Fruit fly (Drosophila melanogaster) whole organism: Measurements from ENCODE around the gene Hip14.

Source experiments
- CG8478 ChIP-seq: fragments of >200 bp; optimal IDR thresholded peaks from 2 replicates; lab custom pipeline; 2018; ENCODE audit warnings: inconsistent platforms
- Dll ChIP-seq: fragments of >200 bp; optimal IDR thresholded peaks from 2 replicates; lab custom pipeline; 2017
- EcR ChIP-seq, 2 experiments: fragments of >200 bp; optimal IDR thresholded peaks; 2 replicates each; lab custom pipeline; 2017; ENCODE audit warnings: missing biosample characterization in 2 of 2, missing genetic modification characterization in 2 of 2, missing genetic modification reagents in 2 of 2
- pan ChIP-seq: fragments of >200 bp; optimal IDR thresholded peaks from 2 replicates; lab custom pipeline; 2017
- psq ChIP-seq: fragments of >200 bp; optimal IDR thresholded peaks from 2 replicates; lab custom pipeline; 2017
- usp ChIP-seq: fragments of >200 bp; optimal IDR thresholded peaks from 2 replicates; lab custom pipeline; 2017; ENCODE audit warnings: missing biosample characterization, missing genetic modification characterization, mixed read lengths

Hip14 gene

DNA sequence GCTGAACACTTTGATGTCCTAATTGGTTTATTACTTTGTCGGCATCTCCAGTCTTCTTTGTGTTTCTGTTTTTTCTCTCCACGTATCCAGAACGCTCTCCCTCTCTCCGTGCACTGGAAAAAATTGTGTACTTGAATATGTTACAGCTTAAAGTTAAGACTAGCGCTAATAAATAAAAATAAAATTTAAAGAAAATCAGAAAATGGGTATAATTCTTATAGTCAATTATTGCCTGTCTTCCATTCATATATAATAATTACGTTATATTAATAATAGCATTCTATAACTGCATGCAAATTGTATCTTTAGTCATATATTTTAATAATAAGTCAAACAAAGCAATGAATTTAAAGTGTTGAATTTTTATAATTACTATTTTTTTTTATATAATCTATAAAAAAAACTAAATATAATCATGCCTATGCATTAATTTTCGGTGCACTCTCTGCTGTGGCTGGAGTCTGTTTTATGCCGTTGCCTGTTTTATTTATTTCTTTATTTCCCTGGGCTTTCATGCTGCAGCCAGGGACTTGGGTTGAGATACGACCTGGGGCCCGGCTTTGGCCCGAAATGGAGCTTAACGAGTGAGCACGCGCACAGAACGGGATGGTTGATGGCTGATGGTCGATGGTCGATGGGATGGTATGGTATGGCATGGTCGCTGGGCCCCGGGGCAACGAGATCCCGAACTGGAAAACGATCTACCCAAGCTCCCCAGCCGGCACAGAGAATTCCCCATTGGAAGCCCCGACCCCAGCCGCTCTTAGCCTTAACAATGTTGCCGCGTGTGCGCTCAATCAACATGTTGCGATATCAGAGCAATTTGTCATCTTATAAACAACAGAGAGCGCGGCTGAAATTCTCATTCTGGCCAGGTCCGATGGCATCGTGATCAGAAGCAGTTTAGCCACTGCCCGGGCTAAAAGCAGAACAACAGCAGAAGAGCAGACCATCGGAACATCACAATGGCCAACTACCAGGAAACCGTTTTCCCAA, 28.0 kb downstream of the Hip14 start:
- TF ChIP-seq EcR (GFP tag; optimal IDR thresholded peaks at IDR 0.05; lab: Kevin White, UChicago): no peak
- no peak for TF ChIP-seq psq
- TF ChIP-seq Dll (lab: Kevin White, UChicago): no peak
- TF ChIP-seq CG8478 (lab: Kevin White, UChicago): no peak
- no peak for TF ChIP-seq usp (GFP tag; lab: Kevin White, UChicago)
- TF ChIP-seq pan (lab: Kevin White, UChicago): no peak

DNA sequence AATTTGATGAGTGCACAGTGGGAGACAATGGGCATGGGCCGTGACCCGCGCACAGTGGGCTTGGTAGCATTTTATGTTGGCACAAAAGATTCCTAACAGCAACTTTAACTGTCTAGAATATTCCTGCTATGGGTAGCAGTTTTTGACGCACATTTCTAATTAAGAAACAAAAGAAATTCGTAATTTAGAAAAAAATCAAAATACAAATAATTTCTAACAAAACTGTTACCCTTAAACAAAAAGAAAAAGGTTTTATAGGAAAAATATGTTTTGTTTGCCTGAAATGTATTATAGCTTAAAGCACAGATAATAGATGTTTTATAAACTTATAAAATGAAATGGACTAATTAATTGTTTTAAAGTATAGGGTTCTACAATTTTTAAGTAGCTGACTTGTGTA, 28.9 kb downstream of the Hip14 start:
- TF ChIP-seq psq (no peak), CG8478 (lab: Kevin White, UChicago) (no peak), Dll (lab: Kevin White, UChicago) (no peak), usp (GFP tag; lab: Kevin White, UChicago) (no peak), EcR (GFP tag; optimal IDR thresholded peaks at IDR 0.05; lab: Kevin White, UChicago) (no peak), pan (lab: Kevin White, UChicago) (no peak)

DNA sequence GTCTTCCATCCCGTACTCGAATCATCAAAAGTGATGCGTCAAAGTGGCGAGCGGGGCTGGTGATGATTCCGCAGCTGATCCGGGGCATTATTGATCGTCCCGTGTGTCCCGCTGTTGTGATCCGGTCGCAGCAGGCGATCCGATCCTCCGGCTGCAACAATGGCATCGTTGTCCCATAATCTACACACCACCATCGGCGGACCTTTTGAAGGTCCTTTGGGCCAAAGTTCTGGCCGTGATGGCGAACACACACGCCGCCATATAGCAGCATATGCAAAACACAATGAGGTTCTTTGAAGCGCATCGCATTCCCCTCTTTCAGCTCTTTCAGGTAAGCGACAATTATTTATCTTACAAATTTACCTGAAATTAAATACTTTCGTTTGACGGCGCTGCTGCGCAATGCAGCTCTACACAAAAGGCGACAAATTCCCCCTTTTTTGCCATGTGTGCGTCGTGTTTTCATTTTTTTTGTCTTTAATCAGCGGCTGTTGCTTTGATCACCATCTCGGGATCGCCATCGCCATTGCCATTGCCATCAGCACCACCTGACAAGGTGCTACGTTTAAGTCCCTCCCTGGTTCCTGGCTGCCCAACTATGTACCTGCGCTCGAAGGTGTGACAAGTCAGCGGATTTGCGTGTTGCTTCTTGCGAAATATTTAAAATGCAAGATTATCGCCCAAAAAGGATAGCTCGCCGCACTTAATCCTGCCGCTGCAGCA, 29.7 kb downstream of the Hip14 start:
- no peak for TF ChIP-seq CG8478 (lab: Kevin White, UChicago)
- TF ChIP-seq pan (lab: Kevin White, UChicago): no peak
- TF ChIP-seq Dll (lab: Kevin White, UChicago): no peak
- no peak for TF ChIP-seq EcR (GFP tag; optimal IDR thresholded peaks at IDR 0.05; lab: Kevin White, UChicago)
- TF ChIP-seq usp (GFP tag; lab: Kevin White, UChicago): no peak
- TF ChIP-seq psq: no peak

DNA sequence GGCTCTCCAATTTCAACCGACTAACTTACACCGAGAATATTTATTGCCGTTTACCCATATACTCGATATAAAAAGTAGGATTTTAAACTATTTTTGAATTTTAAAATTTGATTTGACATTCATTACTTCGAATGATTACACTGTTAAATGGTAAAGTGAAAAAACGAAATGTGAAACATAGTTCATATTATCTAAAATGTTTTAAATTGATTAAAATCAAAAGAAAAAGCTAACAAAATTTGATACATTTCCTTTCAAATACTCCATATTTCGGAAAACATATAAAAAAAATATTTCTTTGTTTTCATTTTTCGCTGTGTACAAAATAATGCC, 30.2 kb downstream of the Hip14 start:
- TF ChIP-seq pan (lab: Kevin White, UChicago) (no peak), EcR (GFP tag; optimal IDR thresholded peaks at IDR 0.05; lab: Kevin White, UChicago) (no peak), usp (GFP tag; lab: Kevin White, UChicago) (no peak), psq (no peak), Dll (lab: Kevin White, UChicago) (no peak), CG8478 (lab: Kevin White, UChicago) (no peak)

DNA sequence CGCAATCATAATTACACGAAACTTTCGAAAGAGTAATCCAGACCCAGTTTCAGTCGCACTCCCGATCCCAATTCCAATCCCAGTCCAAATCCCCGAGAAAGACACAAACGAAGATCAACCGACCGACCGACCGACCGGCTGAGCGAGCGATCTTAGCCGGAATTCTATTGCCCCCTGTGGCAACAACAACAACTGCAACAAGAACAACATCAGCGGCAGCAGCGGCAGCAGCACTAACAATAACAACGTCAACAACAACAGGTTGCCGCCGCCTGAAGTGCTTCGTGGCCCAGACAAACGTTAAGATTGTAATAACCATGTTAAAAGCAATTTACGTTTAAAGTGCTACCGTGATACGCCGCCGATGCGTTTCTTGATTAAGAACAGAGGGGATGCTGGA, 30.7 kb downstream of the Hip14 start:
- TF ChIP-seq pan (lab: Kevin White, UChicago) (no peak), psq (no peak), usp (GFP tag; lab: Kevin White, UChicago) (no peak), EcR (GFP tag; optimal IDR thresholded peaks at IDR 0.05; lab: Kevin White, UChicago) (no peak), CG8478 (lab: Kevin White, UChicago) (no peak), Dll (lab: Kevin White, UChicago) (no peak)

DNA sequence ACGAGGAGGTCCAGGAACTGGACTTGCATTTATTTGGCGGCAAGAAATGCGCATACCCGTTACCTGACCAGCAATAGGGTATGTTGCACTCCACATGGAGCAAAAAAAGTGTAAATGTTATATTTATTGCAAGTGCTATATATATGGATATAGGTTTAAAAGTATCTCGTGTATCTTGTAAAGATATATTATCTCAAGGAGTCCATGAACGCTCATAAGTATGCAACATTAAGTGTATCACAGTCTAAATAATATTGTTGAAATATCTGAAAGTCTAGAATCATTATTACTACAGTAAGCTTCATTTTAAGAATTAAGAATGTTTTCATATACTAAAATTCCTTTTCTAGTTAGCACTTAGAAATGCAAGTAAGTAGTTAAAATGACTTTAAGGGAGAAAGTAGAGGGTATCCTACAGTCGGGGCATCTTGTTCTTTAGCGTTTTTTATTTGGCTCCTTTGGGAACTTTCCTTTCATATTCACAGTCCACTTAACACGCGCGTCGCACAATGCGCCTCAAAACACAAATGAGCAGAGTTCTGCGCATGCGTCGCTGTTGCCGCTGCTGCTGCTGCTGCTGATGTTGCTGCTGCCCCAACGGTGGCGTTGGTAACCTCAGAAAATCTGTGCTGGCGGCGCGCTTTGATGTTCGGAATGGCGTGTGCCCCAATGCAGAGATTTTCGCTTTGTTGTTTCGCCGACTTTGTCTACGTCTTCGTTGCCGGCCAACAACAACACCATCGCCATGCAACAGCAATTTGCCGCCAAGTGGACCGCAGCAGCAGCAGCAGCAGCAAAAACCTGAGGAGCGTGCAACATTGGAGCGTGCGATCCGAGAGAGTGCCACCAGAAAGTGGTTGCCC, 31.3 kb downstream of the Hip14 start:
- TF ChIP-seq usp (GFP tag; lab: Kevin White, UChicago) (no peak), Dll (lab: Kevin White, UChicago) (no peak), psq (no peak)

DNA sequence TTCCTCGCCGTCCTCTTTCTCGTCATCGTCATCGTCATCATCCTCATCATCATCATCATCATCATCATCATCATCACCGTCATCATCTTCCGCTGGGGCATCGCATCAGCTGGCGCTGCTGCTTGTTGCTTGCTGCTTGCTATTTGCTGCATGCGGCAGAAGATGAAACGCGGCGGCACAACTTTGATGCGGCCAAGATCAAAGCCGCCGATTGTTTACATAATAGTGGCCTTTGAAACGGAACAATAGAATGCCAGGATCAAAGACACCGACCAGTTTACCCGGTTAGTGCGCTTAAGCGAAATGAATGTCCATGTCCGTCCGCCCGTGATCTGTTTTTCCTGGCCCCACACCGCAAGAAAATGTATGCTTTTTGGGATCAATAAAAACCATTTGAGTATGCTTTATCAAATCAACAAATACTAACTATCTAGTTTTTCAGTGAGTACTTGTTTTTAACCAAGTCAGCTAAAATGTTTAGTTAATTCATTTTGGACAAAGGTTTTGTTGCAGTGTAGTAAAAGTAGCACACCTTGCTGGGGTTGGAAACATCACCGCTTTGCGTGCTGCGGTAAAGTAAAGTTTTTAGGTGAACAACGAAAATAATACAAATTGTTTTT, 33.1 kb downstream of the Hip14 start:
- TF ChIP-seq psq (no peak), usp (GFP tag; lab: Kevin White, UChicago) (no peak), Dll (lab: Kevin White, UChicago) (no peak), pan (lab: Kevin White, UChicago) (no peak), CG8478 (lab: Kevin White, UChicago) (no peak), EcR (GFP tag; optimal IDR thresholded peaks at IDR 0.05; lab: Kevin White, UChicago) (no peak)

DNA sequence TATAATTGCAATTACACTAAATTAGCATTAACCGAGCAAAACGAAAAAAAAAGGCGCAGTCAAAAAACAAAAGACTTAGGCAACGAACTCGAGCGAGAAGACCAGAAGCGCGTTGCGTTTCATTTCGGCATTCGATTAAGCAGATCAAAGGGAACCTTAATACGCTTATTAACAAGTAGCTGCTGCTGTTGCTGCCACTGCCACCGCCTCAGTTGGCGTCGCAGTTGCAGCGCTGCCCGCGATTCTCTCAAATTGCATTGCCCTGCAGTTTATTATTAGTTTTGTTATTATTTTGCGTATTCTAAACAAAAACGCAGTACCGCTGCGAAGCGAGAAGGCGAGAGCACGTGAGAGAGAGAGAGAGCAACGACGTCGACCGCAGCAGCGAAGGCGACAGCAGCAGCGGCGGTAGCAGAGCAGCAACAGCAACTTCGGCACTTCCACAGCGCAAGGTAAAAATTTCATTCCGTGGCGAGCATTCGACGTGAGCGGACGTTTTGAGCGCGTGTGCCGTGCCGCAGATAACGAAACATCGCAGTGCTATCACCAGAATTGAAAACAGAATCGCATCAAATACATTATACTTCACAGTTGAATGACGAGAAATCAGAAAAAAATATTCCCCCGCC, 35.1 kb downstream of the Hip14 start, which contains the start of gene Notum:
Notum (plus strand) TSS at position 461 of the 629 bp plus-strand sequence.
- TF ChIP-seq CG8478 (lab: Kevin White, UChicago): no peak
- no peak for TF ChIP-seq usp (GFP tag; lab: Kevin White, UChicago)
- no peak for TF ChIP-seq pan (lab: Kevin White, UChicago)
- TF ChIP-seq Dll (lab: Kevin White, UChicago): no peak
- TF ChIP-seq EcR (GFP tag; optimal IDR thresholded peaks at IDR 0.05; lab: Kevin White, UChicago): no peak
- no peak for TF ChIP-seq psq

DNA sequence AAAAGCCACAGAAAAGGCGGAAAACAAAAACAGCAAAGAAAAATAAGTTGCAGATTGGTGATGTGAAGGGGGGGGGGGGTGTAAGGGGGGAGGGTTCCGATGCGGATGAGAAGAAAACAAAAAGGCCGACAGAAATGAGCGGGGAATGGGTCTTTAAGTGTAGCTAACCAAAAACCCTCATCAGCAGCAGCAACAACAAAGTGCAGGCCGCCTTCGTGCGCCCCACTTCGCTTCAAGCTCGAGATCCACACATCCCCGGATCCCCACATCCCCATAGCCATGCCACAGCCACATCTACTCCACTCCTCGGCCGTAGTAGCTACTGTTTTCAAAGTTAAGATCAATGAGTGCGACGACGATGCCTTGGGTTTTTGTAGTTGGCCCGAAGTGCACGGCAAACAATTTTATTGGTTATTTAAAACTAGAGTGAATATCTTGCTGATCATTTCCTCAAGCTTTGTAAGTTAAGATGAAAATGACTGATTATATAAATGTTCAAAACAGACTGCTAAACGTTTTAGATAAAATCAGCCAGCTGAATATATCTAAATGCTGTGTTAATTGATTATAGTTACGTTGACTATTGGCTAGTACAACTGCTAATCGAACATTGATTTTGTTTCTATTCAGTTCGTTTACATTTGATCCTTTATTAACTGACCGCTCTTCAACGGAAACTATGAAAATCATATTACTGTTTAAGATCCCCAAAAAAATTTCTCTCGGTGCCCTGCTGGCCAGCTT, 36.4 kb downstream of the Hip14 start:
- TF ChIP-seq EcR (GFP tag; optimal IDR thresholded peaks at IDR 0.05; lab: Kevin White, UChicago) (no peak), Dll (lab: Kevin White, UChicago) (no peak), usp (GFP tag; lab: Kevin White, UChicago) (no peak), pan (lab: Kevin White, UChicago) (no peak), psq (no peak), CG8478 (lab: Kevin White, UChicago) (no peak)
